Worm (Caenorhabditis elegans): Measurements from ENCODE around the gene dcaf-13.

The dcaf-13 gene

DNA sequence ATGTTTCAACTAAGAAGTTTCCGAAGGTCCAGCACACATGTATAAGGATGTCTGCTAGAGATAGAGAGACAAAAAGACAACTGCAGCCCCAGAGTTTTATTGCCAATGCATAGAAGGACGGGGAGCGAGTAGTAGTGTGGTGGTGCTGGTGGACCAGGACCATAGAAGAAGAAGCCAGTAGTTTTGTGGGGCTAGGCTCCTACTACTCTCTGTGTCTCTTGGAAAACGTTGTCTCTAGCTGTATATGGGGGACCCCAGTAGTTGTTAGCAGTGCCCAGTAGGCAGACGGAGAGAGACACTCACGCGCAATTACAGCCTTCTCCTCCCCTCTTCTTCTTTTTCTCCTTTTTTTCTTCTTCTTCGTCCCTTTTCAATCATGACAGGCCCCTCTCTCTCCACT lies 31.3 kb upstream of the dcaf-13 start:
- TF ChIP-seq hif-1 (tag; optimal IDR thresholded peaks at IDR 0.05) (no peak), jun-1 (tag; optimal IDR thresholded peaks at IDR 0.05) (no peak), lin-38 (GFP tag; IDR thresholded peaks at IDR 0.05) (0 out of 2 replicates have a peak, but pooled peaks have one; percentile 28), aly-2 (tag; optimal IDR thresholded peaks at IDR 0.05) (no peak), ceh-32 (tag; optimal IDR thresholded peaks at IDR 0.05; ENCODE audit: poor library complexity) (no peak), lsy-2 (tag; optimal IDR thresholded peaks at IDR 0.05) (peak; percentile 17 to 49), snpc-4 (tag; optimal IDR thresholded peaks at IDR 0.05) (no peak), nhr-10 (tag; optimal IDR thresholded peaks at IDR 0.05) (no peak), gei-8 (GFP tag; optimal IDR thresholded peaks at IDR 0.05) (no peak), lin-1 (GFP tag; IDR thresholded peaks at IDR 0.05) (no peak), mep-1 (tag; optimal IDR thresholded peaks at IDR 0.05) (peak; percentile 21), egl-27 (tag; optimal IDR thresholded peaks at IDR 0.05) (no peak), lin-29 (GFP tag; IDR thresholded peaks at IDR 0.05) (no peak), ama-1 (optimal IDR thresholded peaks at IDR 0.05) (no peak), zip-11 (GFP tag; IDR thresholded peaks at IDR 0.05) (no peak), nhr-102 (tag; optimal IDR thresholded peaks at IDR 0.05) (no peak), hmg-1.1 (GFP tag; IDR thresholded peaks at IDR 0.05) (peak; percentile 86), nhr-28 (tag; optimal IDR thresholded peaks at IDR 0.05) (no peak), nhr-42 (GFP tag; IDR thresholded peaks at IDR 0.05) (no peak), tag-97 (GFP tag; IDR thresholded peaks at IDR 0.05) (no peak), sdz-12 (GFP tag; optimal IDR thresholded peaks at IDR 0.05) (no peak), madf-5 (GFP tag; IDR thresholded peaks at IDR 0.05) (no peak), ztf-11 (tag; optimal IDR thresholded peaks at IDR 0.05) (no peak), F49E8.2 (tag; optimal IDR thresholded peaks at IDR 0.05; ENCODE audit: borderline replicate concordance) (no peak), unc-39 (tag; optimal IDR thresholded peaks at IDR 0.05) (no peak), ztf-7 (tag; optimal IDR thresholded peaks at IDR 0.05) (no peak), daf-19 (GFP tag; conservative IDR thresholded peaks at IDR 0.05) (no peak), fkh-10 (GFP tag; optimal IDR thresholded peaks at IDR 0.05) (peak; percentile 72), aha-1 (tag) (peak; percentile 84), daf-8 (GFP tag; IDR thresholded peaks at IDR 0.05) (no peak), set-16 (GFP tag; IDR thresholded peaks at IDR 0.05) (peak; percentile 52; the same call in 1 of the 2 replicates), dmd-9 (GFP tag; IDR thresholded peaks at IDR 0.05) (no peak), Y105C5A.15 (GFP tag; IDR thresholded peaks at IDR 0.05) (no peak), hlh-11 (tag; optimal IDR thresholded peaks at IDR 0.05) (peak; percentile 11), nhr-48 (tag; optimal IDR thresholded peaks at IDR 0.05) (no peak), cey-2 (tag; optimal IDR thresholded peaks at IDR 0.05; ENCODE audit: borderline replicate concordance, insufficient read depth) (no peak), snpc-1.2 (GFP tag; IDR thresholded peaks at IDR 0.05) (no peak), unc-62 (GFP tag; optimal IDR thresholded peaks at IDR 0.05 in 1 of 2) (peak in 1 of 2 experiments; percentile 32), unc-62 (tag; optimal IDR thresholded peaks at IDR 0.05) (no peak), hlh-30 (tag; optimal IDR thresholded peaks at IDR 0.05; ENCODE audit: insufficient read depth) (peak; percentile 25), mes-2 (tag; optimal IDR thresholded peaks at IDR 0.05; ENCODE audit: poor library complexity, severe bottlenecking) (no peak), T20F7.1 (GFP tag; optimal IDR thresholded peaks at IDR 0.05) (no peak), ctbp-1 (GFP tag; IDR thresholded peaks at IDR 0.05) (0 out of 2 replicates have a peak, but pooled peaks have one; percentile 21), D1046.2 (GFP tag; IDR thresholded peaks at IDR 0.05) (no peak), nhr-76 (tag; optimal IDR thresholded peaks at IDR 0.05) (no peak), rbr-2 (tag; optimal IDR thresholded peaks at IDR 0.05) (peak; percentile 56), lin-13 (GFP tag; optimal IDR thresholded peaks at IDR 0.05) (no peak), F26F4.8 (GFP tag; conservative IDR thresholded peaks at IDR 0.05) (no peak), dmd-8 (GFP tag; IDR thresholded peaks at IDR 0.05) (no peak), Y5F2A.4 (GFP tag; optimal IDR thresholded peaks at IDR 0.05) (no peak), nhr-111 (GFP tag; optimal IDR thresholded peaks at IDR 0.05) (no peak), F44E2.7 (GFP tag; IDR thresholded peaks at IDR 0.05) (no peak), ceh-44 (GFP tag; IDR thresholded peaks at IDR 0.05) (no peak)
